Worm (Caenorhabditis elegans) whole organism, midembryonic: ENCODE measurements around the gene W09G10.9.

Experiments used
- T22C8.4 ChIP-seq: fragments of 200-800 bp; sonication (Bioruptor generic); IDR thresholded peaks from 2 replicates; pipeline ENCODE4 v1.3.6; 2022; ENCODE audit warnings: missing genetic modification characterization, missing compliant biosample characterization
- flt-1 ChIP-seq: fragments of 200-800 bp; sonication (Bioruptor generic); IDR thresholded peaks from 2 replicates; pipeline ENCODE4 v1.3.6; 2022; ENCODE audit warnings: missing genetic modification characterization, missing compliant biosample characterization
- klf-2 ChIP-seq: fragments of 200-800 bp; sonication (Bioruptor generic); conservative IDR thresholded peaks from 2 replicates; pipeline ENCODE4 v1.3.6; 2022; ENCODE audit warnings: missing genetic modification reagents, missing genetic modification characterization, missing compliant biosample characterization
- ref-1 ChIP-seq: fragments of 200-800 bp; sonication (Bioruptor generic); conservative IDR thresholded peaks from 2 replicates; pipeline ENCODE4 v1.3.6; 2022; ENCODE audit warnings: missing genetic modification reagents, missing genetic modification characterization, missing compliant biosample characterization
- tab-1 ChIP-seq: fragments of 200-800 bp; sonication (Bioruptor generic); IDR thresholded peaks from 2 replicates; pipeline ENCODE4 v1.3.6; 2022; ENCODE audit warnings: missing genetic modification characterization, missing compliant biosample characterization
- ztf-23 ChIP-seq: fragments of 200-800 bp; sonication (Bioruptor generic); IDR thresholded peaks from 2 replicates; pipeline ENCODE4 v1.3.6; 2022; ENCODE audit warnings: missing genetic modification reagents, missing genetic modification characterization, missing compliant biosample characterization
- ztf-29 ChIP-seq: fragments of 200-800 bp; sonication (Bioruptor generic); IDR thresholded peaks from 2 replicates; pipeline ENCODE4 v1.3.6; 2022; ENCODE audit warnings: missing genetic modification reagents, missing genetic modification characterization, missing compliant biosample characterization

DNA sequence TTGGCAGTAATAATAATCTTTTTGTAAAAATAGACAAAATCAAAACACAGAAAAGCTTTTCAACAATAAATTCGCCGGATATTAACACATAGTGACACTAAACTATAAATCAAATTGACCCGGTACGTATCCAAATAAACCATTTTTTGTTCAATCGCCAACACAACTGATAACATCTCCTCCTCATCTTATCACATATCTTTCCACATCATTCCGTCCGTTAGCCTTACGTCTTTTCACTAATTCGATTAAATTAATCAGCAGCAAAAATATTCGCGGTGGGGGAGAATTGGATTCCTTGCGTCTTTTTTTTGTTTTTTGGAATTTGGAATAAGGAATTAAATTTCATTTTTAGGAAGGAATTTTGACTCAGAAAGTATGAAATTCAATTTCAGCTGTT is 35.0 kb downstream of the W09G10.9 start:
- TF ChIP-seq ref-1 (GFP tag; lab: Robert Waterston, UW): no peak
- TF ChIP-seq ztf-29: no peak
- no peak for TF ChIP-seq T22C8.4
- TF ChIP-seq flt-1 (GFP tag; lab: Robert Waterston, UW): no peak
- no peak for TF ChIP-seq ztf-23 (GFP tag; lab: Robert Waterston, UW)
- TF ChIP-seq tab-1 (GFP tag; lab: Robert Waterston, UW): no peak
- TF ChIP-seq klf-2 (GFP tag; lab: Robert Waterston, UW): no peak
